Worm (Caenorhabditis elegans): ENCODE results near the gene C47A10.12.

DNA sequence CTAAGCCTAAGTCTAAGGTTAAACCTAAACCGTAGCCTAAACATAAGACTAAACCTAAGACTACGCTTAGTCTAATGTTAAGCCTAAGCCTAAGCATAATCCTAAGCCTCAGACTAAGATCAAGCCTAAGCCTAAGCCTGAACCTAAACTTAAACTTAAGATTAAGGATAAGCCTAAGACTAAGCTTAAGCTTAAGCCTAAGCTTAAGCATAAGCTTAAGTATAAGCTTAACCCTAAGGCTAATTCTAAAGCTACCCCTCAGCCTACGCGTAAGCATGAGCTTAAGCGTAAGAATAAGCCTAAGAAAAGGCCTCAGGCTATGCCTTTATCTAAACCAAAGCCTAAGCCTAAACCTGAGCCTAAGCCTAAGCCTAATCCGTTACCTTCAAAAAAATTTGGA, 49.4 kb upstream of the C47A10.12 start:
- TF ChIP-seq snpc-4 (tag; optimal IDR thresholded peaks at IDR 0.05) (no peak), unc-39 (tag; optimal IDR thresholded peaks at IDR 0.05) (no peak), elt-1 (tag; optimal IDR thresholded peaks at IDR 0.05) (no peak), elt-3 (tag; optimal IDR thresholded peaks at IDR 0.05) (no peak), nhr-28 (tag; optimal IDR thresholded peaks at IDR 0.05) (no peak), skn-1 (tag; optimal IDR thresholded peaks at IDR 0.05) (no peak), lin-39 (tag; optimal IDR thresholded peaks at IDR 0.05) (no peak), ceh-82 (tag; optimal IDR thresholded peaks at IDR 0.05) (no peak), ztf-4 (tag; optimal IDR thresholded peaks at IDR 0.05) (no peak)
